Fruit fly (Drosophila melanogaster) S2 (cell line): Measurements from ENCODE around the gene CG6791.

Experiments used
- CG8478 ChIP-seq: fragments of >200 bp; optimal IDR thresholded peaks from 2 replicates; lab custom pipeline; 2018
- CTCF ChIP-seq, 2 experiments: fragments of >200 bp; optimal IDR thresholded peaks; 2 replicates each; lab custom pipeline; 2018

- no peak for TF ChIP-seq CG8478 (lab: Kevin White, UChicago)
- no peak for TF ChIP-seq CTCF (optimal IDR thresholded peaks at IDR 0.05; lab: Kevin White, UChicago)
Observed at dm6 chr3R:11618879-11619278, 28.9 kb upstream of the CG6791 start.
